Worm (Caenorhabditis elegans) whole organism, L1 larva: ENCODE data around the gene C48B4.6.

Source experiments
- lin-39 ChIP-seq: fragments of 150-350 bp; optimal IDR thresholded peaks from 2 replicates; lab custom pipeline; 2014; ENCODE audit warnings: missing biosample characterization, missing genetic modification reagents, missing genetic modification characterization
- nhr-90 ChIP-seq: sonication (generic microtip); optimal IDR thresholded peaks from 2 replicates; lab custom pipeline; 2016; ENCODE audit warnings: mild to moderate bottlenecking, missing genetic modification characterization, missing compliant biosample characterization; ENCODE audit not compliant: poor library complexity

DNA sequence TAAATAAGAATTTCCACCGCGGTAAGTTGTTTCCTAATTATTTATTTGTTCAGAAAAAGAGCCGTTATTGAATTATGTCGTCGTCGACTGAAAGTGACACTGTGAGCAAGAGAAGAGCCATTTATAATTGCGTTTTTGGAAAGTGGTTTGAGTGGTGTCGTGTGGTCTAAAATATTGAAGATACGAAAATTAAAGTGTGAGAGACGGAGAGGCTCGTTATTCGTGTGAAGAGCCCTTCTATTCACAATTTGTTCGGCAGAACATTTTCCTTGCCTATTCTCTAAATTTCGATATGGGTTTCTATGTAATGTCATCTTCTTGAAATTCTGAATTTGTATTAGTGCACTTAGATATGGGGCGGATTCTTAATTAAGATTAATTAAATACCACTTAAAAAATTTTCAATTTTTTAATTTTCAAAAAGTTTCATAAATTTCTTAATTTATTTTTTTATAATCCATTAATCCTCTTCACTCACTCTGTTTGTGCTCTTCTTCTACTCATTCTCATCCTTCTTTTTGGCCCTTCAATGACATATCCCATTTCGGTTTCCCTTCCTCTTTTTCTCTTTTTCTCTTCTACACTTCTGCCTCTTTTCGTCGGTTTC, 48.5 kb downstream of the C48B4.6 start:
- TF ChIP-seq nhr-90 (tag; lab: Kevin White, UChicago) (no peak), lin-39 (tag; lab: Kevin White, UChicago) (no peak)
